Fruit fly (Drosophila melanogaster): ENCODE results near the gene Smr.

The Smr gene

DNA sequence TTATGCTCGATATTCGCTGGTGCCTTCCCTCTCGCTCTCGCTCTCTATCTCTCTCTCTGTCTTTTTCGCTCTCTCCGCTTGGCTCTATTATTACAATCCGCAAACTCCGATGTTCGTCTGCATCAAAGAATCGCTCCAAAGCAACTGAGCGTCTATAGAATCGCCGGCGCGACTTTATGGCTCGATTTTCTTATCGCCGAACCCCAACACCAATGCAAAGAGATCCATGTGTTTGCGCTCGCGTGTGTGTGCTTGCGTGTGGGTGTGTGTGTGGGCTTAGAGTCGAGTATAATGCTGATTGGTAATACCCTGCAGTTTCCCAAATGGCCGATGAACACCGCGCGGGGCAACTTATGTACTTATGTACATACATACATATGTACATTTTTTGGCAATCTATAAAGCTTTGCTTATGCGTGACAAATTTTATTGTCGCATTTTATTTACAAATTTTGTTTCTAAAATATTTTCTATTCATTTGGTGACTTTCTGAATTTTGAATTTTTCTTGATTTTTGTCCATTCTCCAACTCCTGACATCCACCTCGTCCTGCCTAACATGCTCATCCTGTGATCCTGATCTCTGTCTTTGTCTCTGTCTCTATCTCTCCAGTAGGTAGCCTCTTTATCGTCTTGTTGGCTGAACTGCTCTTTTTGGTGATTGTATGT lies 18.2 kb upstream of the Smr start, which contains the start of gene Paics (continued):
- no peak for TF ChIP-seq CG6813 (GFP tag; optimal IDR thresholded peaks at IDR 0.05)
- TF ChIP-seq CG42726 (GFP tag; IDR thresholded peaks at IDR 0.05; ENCODE audit: partially characterized antibody), result peak; percentile 47; the same call in 1 of the 2 replicates
- no peak for TF ChIP-seq CG13296 (GFP tag; optimal IDR thresholded peaks at IDR 0.05)
- TF ChIP-seq Trl (optimal IDR thresholded peaks at IDR 0.05), result peak; percentile 29 to 46
- no peak for TF ChIP-seq Trl (GFP tag; optimal IDR thresholded peaks at IDR 0.05)

DNA sequence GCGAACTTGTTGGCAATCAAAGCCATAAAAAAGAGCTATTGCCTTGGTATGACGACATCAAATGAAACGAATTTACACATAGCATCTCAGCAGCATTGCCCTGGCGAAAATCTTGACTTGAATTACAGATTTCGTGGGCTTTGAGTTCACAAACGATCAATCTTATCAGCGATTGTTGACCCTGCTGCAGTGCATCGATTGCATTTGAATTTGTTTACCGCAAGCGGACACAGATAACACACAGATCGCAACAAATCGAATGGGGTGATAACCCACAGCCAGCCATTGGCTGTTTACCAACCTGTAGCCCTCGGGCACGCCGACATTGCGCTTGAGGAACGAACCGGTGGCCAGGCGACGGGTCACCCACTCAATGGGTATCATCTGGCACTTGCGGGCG lies 16.7 kb upstream of the Smr start:
- TF ChIP-seq Med (GFP tag), result peak; percentile 39
- peak; percentile 32 for TF ChIP-seq CG15479 (GFP tag; optimal IDR thresholded peaks at IDR 0.05)
- TF ChIP-seq CG9932 (GFP tag; IDR thresholded peaks at IDR 0.05), result no peak
- TF ChIP-seq Hr78 (GFP tag; optimal IDR thresholded peaks at IDR 0.05), result peak in 1 of 2 experiments; percentile 30
- no peak for TF ChIP-seq maf-S (GFP tag; optimal IDR thresholded peaks at IDR 0.05)
- no peak for TF ChIP-seq gsb (GFP tag; IDR thresholded peaks at IDR 0.05)

DNA sequence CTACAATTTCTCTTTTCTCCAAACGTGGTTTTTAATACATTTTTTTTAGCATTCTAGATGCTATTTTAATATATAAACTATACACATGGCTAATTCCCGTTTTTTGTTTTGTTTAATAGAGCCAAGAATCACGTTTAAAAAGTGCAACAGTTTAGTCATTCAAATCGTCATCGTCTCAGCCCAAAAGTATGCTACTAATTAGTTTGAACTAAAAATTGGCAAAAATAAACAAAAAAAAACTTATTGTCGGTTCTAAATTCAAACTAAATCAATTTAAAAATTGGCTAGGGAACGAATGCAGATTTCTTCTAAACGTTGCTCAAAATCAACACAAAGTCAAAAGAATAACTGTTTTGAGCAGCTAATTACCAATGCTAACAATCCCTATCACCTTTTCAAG lies 14.7 kb upstream of the Smr start:
- TF ChIP-seq Asciz (GFP tag; optimal IDR thresholded peaks at IDR 0.05), result no peak
- peak; percentile 29 for TF ChIP-seq sqz (GFP tag; optimal IDR thresholded peaks at IDR 0.05)
- peak; percentile 20 for TF ChIP-seq CTCF (GFP tag; optimal IDR thresholded peaks at IDR 0.05)
- no peak for TF ChIP-seq kni (GFP tag; optimal IDR thresholded peaks at IDR 0.05)
- no peak for TF ChIP-seq cad (GFP tag; optimal IDR thresholded peaks at IDR 0.05)
- TF ChIP-seq CG7963 (GFP tag; IDR thresholded peaks at IDR 0.05; ENCODE audit: partially characterized antibody), result no peak
- TF ChIP-seq Myb (GFP tag; optimal IDR thresholded peaks at IDR 0.05), result peak; percentile 24
- TF ChIP-seq unpg (GFP tag; optimal IDR thresholded peaks at IDR 0.05), result no peak
- TF ChIP-seq nom (GFP tag; optimal IDR thresholded peaks at IDR 0.05), result peak; percentile 44

DNA sequence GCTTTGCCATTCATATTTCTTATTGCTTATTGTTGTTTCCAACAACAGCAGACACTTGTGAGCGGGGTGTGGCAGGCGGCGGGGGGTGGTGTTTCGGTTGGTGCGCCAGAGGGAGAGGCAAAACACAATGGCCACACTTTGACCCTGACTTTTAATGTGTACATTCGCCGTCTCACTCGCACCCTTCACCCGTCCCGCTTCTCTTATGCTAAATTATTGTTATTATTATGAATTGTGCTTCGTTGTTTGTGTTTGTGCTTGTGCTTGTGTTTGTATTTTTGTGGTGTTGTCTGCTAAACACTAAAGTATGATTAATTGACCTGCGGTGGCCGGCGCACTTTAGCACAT lies 13.9 kb upstream of the Smr start:
- TF ChIP-seq CG2120 (GFP tag; optimal IDR thresholded peaks at IDR 0.05) (no peak), Sox102F (GFP tag; optimal IDR thresholded peaks at IDR 0.05) (no peak), CG7357 (GFP tag; IDR thresholded peaks at IDR 0.05) (no peak), jing (GFP tag; optimal IDR thresholded peaks at IDR 0.05) (no peak), CG11560 (tag; IDR thresholded peaks at IDR 0.05) (no peak), phol (tag; optimal IDR thresholded peaks at IDR 0.05) (no peak), HmgZ (tag; optimal IDR thresholded peaks at IDR 0.05) (no peak), MESR4 (GFP tag; optimal IDR thresholded peaks at IDR 0.05) (no peak), CG8924 (tag; optimal IDR thresholded peaks at IDR 0.05) (no peak), Lpt (GFP tag; optimal IDR thresholded peaks at IDR 0.05) (no peak), crol (GFP tag; IDR thresholded peaks at IDR 0.05) (peak; percentile 99), CG17328 (GFP tag; IDR thresholded peaks at IDR 0.05) (no peak), so (GFP tag; IDR thresholded peaks at IDR 0.05) (no peak; the same call in 2 of the 3 replicates), CG15696 (tag; optimal IDR thresholded peaks at IDR 0.05) (no peak), ash1 (GFP tag; optimal IDR thresholded peaks at IDR 0.05) (no peak), CG15011 (GFP tag; optimal IDR thresholded peaks at IDR 0.05) (no peak), fd3F (GFP tag; optimal IDR thresholded peaks at IDR 0.05) (no peak), CG34376 (GFP tag; optimal IDR thresholded peaks at IDR 0.05) (peak; percentile 74), BtbVII (GFP tag; optimal IDR thresholded peaks at IDR 0.05) (no peak), CG12744 (GFP tag; optimal IDR thresholded peaks at IDR 0.05) (no peak), hb (GFP tag; IDR thresholded peaks at IDR 0.05; ENCODE audit: partially characterized antibody) (no peak), zfh1 (GFP tag; IDR thresholded peaks at IDR 0.05) (no peak), CG4424 (GFP tag; optimal IDR thresholded peaks at IDR 0.05) (no peak), CG14965 (GFP tag; optimal IDR thresholded peaks at IDR 0.05; ENCODE audit: borderline replicate concordance) (no peak), inv (GFP tag; IDR thresholded peaks at IDR 0.05; ENCODE audit: partially characterized antibody) (peak; percentile 24; the same call in 1 of the 2 replicates), vnd (GFP tag; IDR thresholded peaks at IDR 0.05; ENCODE audit: partially characterized antibody) (no peak), MBD-R2 (GFP tag; IDR thresholded peaks at IDR 0.05) (peak; percentile 19; the same call in 1 of the 2 replicates)
